Fruit fly (Drosophila melanogaster) whole organism, pupa: ENCODE results near the gene ppk16.
A peak's percentile ranks its signal among the peaks of the same experiment; 100 is the strongest.

Experiments
- CG14655 ChIP-seq: fragments of 200-800 bp; sonication (Bioruptor generic); optimal IDR thresholded peaks from 3 replicates; lab custom pipeline; 2017; ENCODE audit warnings: mild to moderate bottlenecking, missing biosample characterization, missing genetic modification reagents, missing genetic modification characterization
- CG8159 ChIP-seq: fragments of 200-800 bp; sonication (Bioruptor generic); optimal IDR thresholded peaks from 3 replicates; lab custom pipeline; 2018; ENCODE audit warnings: missing biosample characterization, mild to moderate bottlenecking, missing genetic modification characterization, moderate library complexity
- CG9948 ChIP-seq: fragments of 200-800 bp; sonication (Bioruptor generic); optimal IDR thresholded peaks from 2 replicates; lab custom pipeline; 2018; ENCODE audit warnings: missing biosample characterization, mild to moderate bottlenecking, missing genetic modification characterization, moderate library complexity
- D1 ChIP-seq: fragments of 200-800 bp; sonication (Bioruptor generic); optimal IDR thresholded peaks from 2 replicates; lab custom pipeline; 2018; ENCODE audit warnings: missing biosample characterization, mild to moderate bottlenecking, missing genetic modification characterization, moderate library complexity
- EcR ChIP-seq: fragments of 200-800 bp; sonication (Bioruptor generic); optimal IDR thresholded peaks from 3 replicates; lab custom pipeline; 2019; ENCODE audit warnings: missing biosample characterization, missing genetic modification characterization, mild to moderate bottlenecking, moderate library complexity, missing genetic modification reagents
- gl ChIP-seq: fragments of 200-800 bp; sonication (Bioruptor generic); optimal IDR thresholded peaks from 2 replicates; lab custom pipeline; 2018; ENCODE audit warnings: missing biosample characterization, mild to moderate bottlenecking, missing genetic modification characterization
- rn ChIP-seq: fragments of 200-800 bp; sonication (Bioruptor generic); IDR thresholded peaks from 2 replicates; pipeline ENCODE4 v1.3.6; 2022; ENCODE audit warnings: missing biosample characterization, missing genetic modification characterization

- TF ChIP-seq CG9948 (tag; lab: Kevin White, UChicago) (no peak), EcR (GFP tag; lab: Kevin White, UChicago) (no peak), CG14655 (no peak), CG8159 (peak; percentile 12), D1 (tag; lab: Kevin White, UChicago) (no peak), gl (tag; lab: Kevin White, UChicago) (no peak), rn (no peak)
Observed at dm6 chr2L:9731269-9731668, 43.6 kb downstream of the ppk16 start.
